Fruit fly (Drosophila melanogaster) whole organism, prepupa: ENCODE data around the gene CG43861.

Source experiments
- Blimp-1 ChIP-seq: fragments of 200-800 bp; sonication (Bioruptor generic); optimal IDR thresholded peaks from 3 replicates; lab custom pipeline; 2017; ENCODE audit warnings: missing biosample characterization, missing genetic modification characterization, mild to moderate bottlenecking, moderate library complexity, missing genetic modification reagents
- CG10631 ChIP-seq: fragments of 200-800 bp; sonication (Bioruptor generic); optimal IDR thresholded peaks from 2 replicates; lab custom pipeline; 2016; ENCODE audit warnings: missing biosample characterization, missing genetic modification characterization
- CG10669 ChIP-seq: fragments of 200-800 bp; sonication (Bioruptor generic); optimal IDR thresholded peaks from 3 replicates; lab custom pipeline; 2018; ENCODE audit warnings: missing biosample characterization, mild to moderate bottlenecking, missing genetic modification characterization, moderate library complexity
- CG11294 ChIP-seq: fragments of 200-800 bp; sonication (Bioruptor generic); IDR thresholded peaks from 2 replicates; pipeline ENCODE4 v1.3.6; 2022; ENCODE audit warnings: missing biosample characterization, missing genetic modification characterization
- CG11762 ChIP-seq: fragments of 200-800 bp; sonication (Bioruptor generic); optimal IDR thresholded peaks from 3 replicates; lab custom pipeline; 2016; ENCODE audit warnings: missing biosample characterization, missing genetic modification characterization; ENCODE audit not compliant: insufficient read depth
- CG11902 ChIP-seq: fragments of 200-800 bp; sonication (Bioruptor generic); optimal IDR thresholded peaks from 3 replicates; lab custom pipeline; 2016; ENCODE audit warnings: missing biosample characterization, missing genetic modification characterization
- CG16779 ChIP-seq: fragments of 200-800 bp; sonication (Bioruptor generic); optimal IDR thresholded peaks from 3 replicates; lab custom pipeline; 2017; ENCODE audit warnings: missing biosample characterization, mild to moderate bottlenecking, missing genetic modification characterization
- CG3032 ChIP-seq: fragments of 200-800 bp; optimal IDR thresholded peaks from 2 replicates; lab custom pipeline; 2019; ENCODE audit warnings: missing biosample characterization, mild to moderate bottlenecking, missing genetic modification characterization, moderate library complexity
- CG31627 ChIP-seq: fragments of 200-800 bp; sonication (Bioruptor generic); optimal IDR thresholded peaks from 3 replicates; lab custom pipeline; 2016; ENCODE audit warnings: missing biosample characterization, missing genetic modification characterization
- CG34406 ChIP-seq: fragments of 200-800 bp; sonication (Bioruptor generic); optimal IDR thresholded peaks from 3 replicates; lab custom pipeline; 2016; ENCODE audit warnings: missing biosample characterization, missing genetic modification characterization
- CG6276 ChIP-seq: fragments of 200-800 bp; sonication (Bioruptor generic); optimal IDR thresholded peaks from 2 replicates; lab custom pipeline; 2017; ENCODE audit warnings: missing biosample characterization, mild to moderate bottlenecking, missing genetic modification characterization
- CG6854 ChIP-seq: fragments of 200-800 bp; sonication (Bioruptor generic); optimal IDR thresholded peaks from 2 replicates; lab custom pipeline; 2017; ENCODE audit warnings: missing biosample characterization, mild to moderate bottlenecking, missing genetic modification characterization
- CG7368 ChIP-seq: fragments of 200-800 bp; sonication (Bioruptor generic); optimal IDR thresholded peaks from 3 replicates; lab custom pipeline; 2016; ENCODE audit warnings: missing biosample characterization, missing genetic modification characterization
- CG8632 ChIP-seq: fragments of 200-800 bp; sonication (Bioruptor generic); optimal IDR thresholded peaks from 3 replicates; lab custom pipeline; 2016; ENCODE audit warnings: missing biosample characterization, missing genetic modification characterization
- Eip75B ChIP-seq: fragments of 200-800 bp; sonication (Bioruptor generic); optimal IDR thresholded peaks from 3 replicates; lab custom pipeline; 2016; ENCODE audit warnings: missing biosample characterization, missing genetic modification characterization
- Eip78C ChIP-seq: fragments of 200-800 bp; sonication (Bioruptor generic); peaks from one replicate; lab custom pipeline; 2016; ENCODE audit warnings: missing biosample characterization, missing genetic modification characterization
- Ets21C ChIP-seq: fragments of 200-800 bp; sonication (Bioruptor generic); optimal IDR thresholded peaks from 3 replicates; lab custom pipeline; 2016; ENCODE audit warnings: missing biosample characterization, missing genetic modification characterization
- Ets96B ChIP-seq: fragments of 200-800 bp; optimal IDR thresholded peaks from 2 replicates; lab custom pipeline; 2019; ENCODE audit warnings: missing biosample characterization, mild to moderate bottlenecking, missing genetic modification characterization, moderate library complexity
- Gug ChIP-seq: fragments of 200-800 bp; sonication (Bioruptor generic); IDR thresholded peaks from 2 replicates; pipeline ENCODE4 v1.3.6; 2022; ENCODE audit warnings: missing biosample characterization, missing genetic modification characterization
- Hr38 ChIP-seq: sonication (Bioruptor generic); optimal IDR thresholded peaks from 2 replicates; lab custom pipeline; 2016; ENCODE audit warnings: missing biosample characterization, missing genetic modification characterization
- Hr4 ChIP-seq: fragments of 200-800 bp; sonication (Bioruptor generic); optimal IDR thresholded peaks from 3 replicates; lab custom pipeline; 2016; ENCODE audit warnings: missing biosample characterization, missing genetic modification characterization
- Lpt ChIP-seq: fragments of 200-800 bp; sonication (Bioruptor generic); optimal IDR thresholded peaks from 3 replicates; lab custom pipeline; 2016; ENCODE audit warnings: missing biosample characterization, missing genetic modification characterization
- Met ChIP-seq: fragments of 200-800 bp; sonication (Bioruptor generic); optimal IDR thresholded peaks from 3 replicates; lab custom pipeline; 2016; ENCODE audit warnings: missing biosample characterization, missing genetic modification characterization
- Smox ChIP-seq: fragments of 200-800 bp; sonication (Bioruptor generic); optimal IDR thresholded peaks from 3 replicates; lab custom pipeline; 2016; ENCODE audit warnings: missing biosample characterization, missing genetic modification characterization
- Sox102F ChIP-seq: fragments of 200-800 bp; sonication (Bioruptor generic); optimal IDR thresholded peaks from 2 replicates; lab custom pipeline; 2016; ENCODE audit warnings: missing biosample characterization, mild to moderate bottlenecking, missing genetic modification characterization
- Sox14 ChIP-seq: fragments of 200-800 bp; sonication (Bioruptor generic); optimal IDR thresholded peaks from 3 replicates; lab custom pipeline; 2016; ENCODE audit warnings: missing biosample characterization, missing genetic modification characterization
- achi ChIP-seq: fragments of 200-800 bp; sonication (Bioruptor generic); optimal IDR thresholded peaks from 3 replicates; lab custom pipeline; 2016; ENCODE audit warnings: missing biosample characterization, missing genetic modification characterization
- dac ChIP-seq: fragments of 200-800 bp; sonication (Bioruptor generic); optimal IDR thresholded peaks from 2 replicates; lab custom pipeline; 2017; ENCODE audit warnings: missing biosample characterization, mild to moderate bottlenecking, missing genetic modification characterization
- dsx ChIP-seq: fragments of 200-800 bp; optimal IDR thresholded peaks from 3 replicates; lab custom pipeline; 2019; ENCODE audit warnings: missing biosample characterization, mild to moderate bottlenecking, missing genetic modification characterization, moderate library complexity; ENCODE audit not compliant: poor library complexity, severe bottlenecking
- eg ChIP-seq: fragments of 200-800 bp; sonication (Bioruptor generic); IDR thresholded peaks from 3 replicates; pipeline ENCODE4 v1.3.6; 2022; ENCODE audit warnings: missing biosample characterization, missing genetic modification characterization
- fd59A ChIP-seq: fragments of 200-800 bp; sonication (Bioruptor generic); optimal IDR thresholded peaks from 2 replicates; lab custom pipeline; 2017; ENCODE audit warnings: missing biosample characterization, mild to moderate bottlenecking, missing genetic modification characterization, missing genetic modification reagents
- fd85E ChIP-seq: fragments of 200-800 bp; sonication (Bioruptor generic); optimal IDR thresholded peaks from 3 replicates; lab custom pipeline; 2016; ENCODE audit warnings: missing biosample characterization, missing genetic modification characterization
- fkh ChIP-seq: fragments of 200-800 bp; sonication (Bioruptor generic); optimal IDR thresholded peaks from 3 replicates; lab custom pipeline; 2017; ENCODE audit warnings: missing biosample characterization, mild to moderate bottlenecking, missing genetic modification characterization, moderate library complexity
- lz ChIP-seq: fragments of 200-800 bp; sonication (Bioruptor generic); optimal IDR thresholded peaks from 3 replicates; lab custom pipeline; 2016; ENCODE audit warnings: missing biosample characterization, missing genetic modification characterization
- net ChIP-seq: fragments of 200-800 bp; sonication (Bioruptor generic); optimal IDR thresholded peaks from 3 replicates; lab custom pipeline; 2016; ENCODE audit warnings: missing biosample characterization, missing genetic modification characterization
- pdm3 ChIP-seq: fragments of 200-800 bp; sonication (Bioruptor generic); optimal IDR thresholded peaks from 3 replicates; lab custom pipeline; 2016; ENCODE audit warnings: missing biosample characterization, missing genetic modification characterization
- salr ChIP-seq, 2 experiments: fragments of 200-800 bp; sonication (Bioruptor generic); optimal IDR thresholded peaks; 3 replicates each; lab custom pipeline; 2016 to 2018; ENCODE audit warnings: missing biosample characterization in 2 of 2, missing genetic modification characterization in 2 of 2, mild to moderate bottlenecking in 1 of 2
- spab ChIP-seq: fragments of 200-800 bp; sonication (Bioruptor generic); optimal IDR thresholded peaks from 2 replicates; lab custom pipeline; 2017; ENCODE audit warnings: missing biosample characterization, mild to moderate bottlenecking, missing genetic modification characterization, missing genetic modification reagents
- ss ChIP-seq, 2 experiments: fragments of 200-800 bp; sonication (Bioruptor generic); optimal IDR thresholded peaks; 2 replicates in 1 of 2; 3 replicates in 1 of 2; lab custom pipeline; 2017 to 2018; ENCODE audit warnings: mild to moderate bottlenecking in 2 of 2, missing biosample characterization in 2 of 2, missing genetic modification characterization in 2 of 2, moderate library complexity in 1 of 2
- svp ChIP-seq: fragments of 200-800 bp; sonication (Bioruptor generic); peaks from one replicate; lab custom pipeline; 2016; ENCODE audit warnings: missing biosample characterization, missing genetic modification characterization
- topi ChIP-seq: fragments of 200-800 bp; sonication (Bioruptor generic); optimal IDR thresholded peaks from 3 replicates; lab custom pipeline; 2016; ENCODE audit warnings: missing biosample characterization, missing genetic modification characterization

Gene CG43861

DNA sequence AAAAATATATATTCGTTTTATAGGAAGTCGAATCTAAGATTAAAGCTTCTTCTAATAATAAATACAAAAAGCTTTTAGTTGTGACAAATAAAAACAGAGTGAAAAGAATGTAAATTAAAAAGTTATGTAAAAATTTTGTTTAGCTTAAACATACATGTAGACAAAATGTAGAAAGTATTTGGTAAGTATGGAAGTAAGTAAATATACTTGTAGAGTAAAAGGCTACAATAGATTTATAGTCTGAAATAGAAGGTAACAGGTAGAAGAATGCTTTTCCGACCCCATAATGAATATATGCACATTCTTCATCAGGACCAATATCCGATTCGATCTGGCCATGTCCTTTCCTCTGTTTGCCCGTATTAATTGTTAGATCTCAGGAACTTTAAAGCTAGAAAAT is 7.3 kb upstream of the CG43861 start:
- no peak for TF ChIP-seq Gug (GFP tag; lab: Robert Waterston, UW)
- no peak for TF ChIP-seq ss (GFP tag; optimal IDR thresholded peaks at IDR 0.05; lab: Kevin White, UChicago)
- TF ChIP-seq CG11762 (GFP tag; lab: Kevin White, UChicago), result no peak
- no peak for TF ChIP-seq Smox (GFP tag; lab: Kevin White, UChicago)
- TF ChIP-seq CG34406, result no peak
- no peak for TF ChIP-seq Lpt (GFP tag; lab: Kevin White, UChicago)
- TF ChIP-seq Ets96B (tag; lab: Kevin White, UChicago), result no peak
- TF ChIP-seq Hr4, result no peak
- no peak for TF ChIP-seq Eip75B (GFP tag; lab: Kevin White, UChicago)
- TF ChIP-seq CG3032 (tag; lab: Kevin White, UChicago), result no peak
- TF ChIP-seq CG7368 (GFP tag; lab: Kevin White, UChicago), result no peak
- no peak for TF ChIP-seq eg
- no peak for TF ChIP-seq Sox102F (GFP tag; lab: Kevin White, UChicago)
- TF ChIP-seq salr (GFP tag; optimal IDR thresholded peaks at IDR 0.05; lab: Kevin White, UChicago), result no peak
- TF ChIP-seq, all 60 proteins: peak for 0

DNA sequence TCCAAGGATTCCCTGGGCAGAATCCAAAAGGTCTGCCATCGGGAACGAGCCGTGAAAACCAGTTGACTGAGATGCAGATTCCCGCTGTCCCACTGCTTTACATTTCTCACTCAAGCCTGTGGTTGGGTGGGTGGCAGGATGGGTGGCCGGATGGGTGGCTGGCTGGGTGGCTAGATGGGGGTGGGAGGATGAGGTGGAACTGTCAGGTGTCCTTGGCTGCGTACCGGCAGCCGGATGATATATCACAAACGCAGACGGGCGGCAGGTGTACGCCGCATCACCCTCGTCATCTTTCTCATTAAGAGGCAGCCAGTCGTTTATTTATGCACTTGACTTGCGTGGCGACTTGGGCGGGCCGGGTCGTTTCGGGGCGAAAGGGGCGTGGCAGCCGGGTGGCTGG is 3.0 kb upstream of the CG43861 start:
- no peak for TF ChIP-seq CG6854 (GFP tag; lab: Kevin White, UChicago)

DNA sequence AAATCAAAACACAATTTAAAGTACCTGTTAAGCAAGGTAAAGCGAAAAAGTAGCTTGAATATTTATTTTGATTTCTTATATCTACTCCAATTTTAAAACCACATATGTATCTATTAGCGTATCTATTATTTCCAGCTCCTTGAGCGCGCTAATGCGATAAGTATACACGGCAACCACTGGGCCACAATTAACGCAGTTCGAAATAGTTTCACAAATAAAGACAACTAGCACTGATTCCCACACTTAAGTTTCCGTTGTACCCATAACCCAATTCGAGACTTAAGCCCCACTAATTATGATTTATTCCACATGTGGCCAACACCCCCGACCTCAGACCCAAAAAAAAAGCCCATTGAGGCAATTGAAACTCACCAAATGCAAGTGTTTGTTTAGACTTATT is 634 bp downstream of the CG43861 start:
- no peak for TF ChIP-seq CG10669
- TF ChIP-seq net (GFP tag; lab: Kevin White, UChicago), result no peak
- no peak for TF ChIP-seq Gug (GFP tag; lab: Robert Waterston, UW)
- peak; percentile 53 for TF ChIP-seq fkh (GFP tag; lab: Kevin White, UChicago)
- TF ChIP-seq fd59A, result no peak

DNA sequence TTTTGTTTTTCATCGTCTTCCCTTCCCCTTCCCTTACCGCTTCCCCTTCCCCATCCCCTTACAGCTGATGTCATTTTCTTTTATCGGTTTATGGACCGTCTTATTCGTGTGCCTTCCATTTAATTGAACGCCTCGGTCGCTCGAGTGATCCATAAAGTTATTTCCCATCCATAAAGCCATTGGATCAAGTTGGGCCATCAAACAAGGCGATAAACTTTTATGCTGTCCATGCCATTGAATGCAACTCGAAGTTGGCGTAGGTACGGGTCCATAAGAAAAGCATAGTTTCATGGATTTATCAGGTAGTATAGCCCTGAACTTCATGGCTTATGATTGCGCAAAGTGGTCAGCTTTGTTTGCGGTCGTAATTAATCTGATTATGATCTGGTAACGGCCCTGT is 12.0 kb downstream of the CG43861 start:
- TF ChIP-seq dsx (GFP tag; lab: Kevin White, UChicago) (no peak), ss (GFP tag; optimal IDR thresholded peaks at IDR 0.05; lab: Kevin White, UChicago) (no peak), CG31627 (no peak), fkh (GFP tag; lab: Kevin White, UChicago) (no peak)
- TF ChIP-seq, all 60 proteins: peak for 0

DNA sequence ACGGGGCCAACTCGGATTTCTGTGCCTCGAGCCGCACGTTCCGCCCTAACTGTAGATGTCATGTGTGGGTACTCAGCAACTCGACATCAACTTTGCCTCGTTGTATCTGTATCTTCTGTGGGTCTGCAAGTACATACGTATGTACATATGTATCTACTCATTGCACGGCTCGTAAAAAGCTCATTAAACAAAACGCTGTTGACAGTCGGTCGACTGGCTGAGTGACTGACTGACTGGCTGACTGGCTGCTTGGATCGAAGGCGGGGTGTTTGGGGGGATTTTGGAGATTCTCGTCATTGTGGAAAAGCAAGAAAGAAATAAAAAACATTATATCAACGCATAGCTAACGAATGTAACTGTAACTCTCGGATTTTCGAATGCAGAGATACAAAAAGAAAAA is 12.7 kb downstream of the CG43861 start:
- TF ChIP-seq lz (GFP tag; lab: Kevin White, UChicago) (no peak), fkh (GFP tag; lab: Kevin White, UChicago) (peak; percentile 7)

DNA sequence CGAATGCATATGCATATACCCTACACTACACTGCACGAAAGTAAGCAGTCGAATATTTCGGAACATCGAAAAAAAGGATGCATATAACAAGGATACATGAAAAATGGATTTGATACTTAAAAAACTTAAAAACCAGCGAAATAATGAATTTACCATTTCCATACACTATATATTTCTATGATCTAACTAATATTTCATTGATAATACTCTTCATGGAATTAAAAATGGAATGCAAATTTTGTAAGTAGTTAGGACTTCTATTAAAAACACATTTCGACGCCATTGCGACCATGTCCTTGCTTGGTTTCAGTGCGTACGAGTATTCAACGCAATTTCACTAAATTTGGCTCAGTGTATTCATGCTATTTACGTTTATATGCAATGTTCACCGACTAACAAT is 15.0 kb downstream of the CG43861 start:
- TF ChIP-seq dac (GFP tag; lab: Kevin White, UChicago) (no peak), Met (peak; percentile 49), Eip78C (GFP tag; lab: Kevin White, UChicago) (peak; percentile 88), CG6854 (GFP tag; lab: Kevin White, UChicago) (no peak), Blimp-1 (GFP tag; lab: Kevin White, UChicago) (no peak), CG11762 (GFP tag; lab: Kevin White, UChicago) (peak; percentile 19), Hr38 (GFP tag; lab: Kevin White, UChicago) (no peak), Ets96B (tag; lab: Kevin White, UChicago) (peak; percentile 43), Ets21C (GFP tag; lab: Kevin White, UChicago) (no peak), svp (GFP tag; lab: Kevin White, UChicago) (peak; percentile 66), CG16779 (tag; lab: Kevin White, UChicago) (no peak), Hr4 (peak; percentile 68), CG11294 (no peak), Sox14 (GFP tag; lab: Kevin White, UChicago) (peak; percentile 38), CG3032 (tag; lab: Kevin White, UChicago) (peak; percentile 53), salr (GFP tag; optimal IDR thresholded peaks at IDR 0.05; lab: Kevin White, UChicago) (peak in 1 of 2 experiments; percentile 64), Sox102F (GFP tag; lab: Kevin White, UChicago) (peak; percentile 37), CG11902 (GFP tag; lab: Kevin White, UChicago) (no peak), spab (GFP tag; lab: Kevin White, UChicago) (peak; percentile 57), fd85E (GFP tag; lab: Kevin White, UChicago) (no peak), CG8632 (GFP tag; lab: Kevin White, UChicago) (peak; percentile 46), CG6276 (GFP tag; lab: Kevin White, UChicago) (peak; percentile 29), topi (GFP tag; lab: Kevin White, UChicago) (peak; percentile 47), achi (peak; percentile 51), CG10631 (GFP tag; lab: Kevin White, UChicago) (peak; percentile 52), lz (GFP tag; lab: Kevin White, UChicago) (peak; percentile 44), pdm3 (GFP tag; lab: Kevin White, UChicago) (peak; percentile 55)
